Worm (Caenorhabditis elegans): ENCODE measurements around the gene F17C11.6.

DNA sequence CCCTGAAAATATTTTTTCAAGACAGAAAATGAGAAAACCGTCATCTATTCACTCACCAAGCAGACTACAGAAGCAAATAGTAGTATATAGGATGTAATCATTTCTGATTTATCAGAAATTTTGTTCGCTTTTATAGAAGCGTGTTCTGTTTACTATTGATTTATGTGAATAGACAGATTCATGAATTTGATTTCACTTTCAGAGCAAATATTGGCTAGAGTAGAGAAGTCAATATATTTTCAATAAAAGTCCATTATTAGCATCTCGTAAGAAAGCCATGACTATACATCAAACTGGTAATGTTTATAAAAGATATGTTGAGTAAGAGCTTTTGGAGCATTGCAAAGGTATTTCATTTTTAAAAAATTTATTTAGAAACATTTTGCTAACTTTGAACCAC, 23.7 kb upstream of the F17C11.6 start, which contains the start of gene scvp-1:
- TF ChIP-seq scrt-1 (GFP tag; IDR thresholded peaks at IDR 0.05): no peak
- TF ChIP-seq hmbx-1 (tag; optimal IDR thresholded peaks at IDR 0.05): no peak
- TF ChIP-seq ets-7 (tag; optimal IDR thresholded peaks at IDR 0.05): no peak

Measured in whole organism, early embryonic.